Fruit fly (Drosophila melanogaster): ENCODE data around the gene CG44329.

CG44329 gene

DNA sequence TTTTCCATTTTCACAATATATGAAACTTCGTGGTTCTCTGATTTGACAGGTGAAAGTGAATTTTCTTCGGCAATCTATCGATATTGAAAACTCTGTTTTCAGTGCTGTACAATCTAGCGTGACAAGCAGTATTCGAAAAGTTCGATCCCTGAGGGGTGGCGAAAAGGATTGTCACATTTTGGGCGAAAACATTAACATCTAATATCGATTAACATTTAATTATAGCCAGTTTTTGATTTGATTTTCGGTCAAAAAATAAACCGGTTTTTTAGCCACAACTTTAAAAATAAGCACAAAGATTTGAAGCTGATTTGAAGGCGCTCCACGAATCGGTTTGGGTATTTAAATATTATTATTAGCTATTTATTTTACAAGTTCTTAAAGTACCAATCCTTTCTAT is at the start of gene CG44329:
TSS of gene CG44329 (minus strand) at position 101 of the 400 bp plus-strand sequence.
- TF ChIP-seq noc (tag; optimal IDR thresholded peaks at IDR 0.05) = no peak

DNA sequence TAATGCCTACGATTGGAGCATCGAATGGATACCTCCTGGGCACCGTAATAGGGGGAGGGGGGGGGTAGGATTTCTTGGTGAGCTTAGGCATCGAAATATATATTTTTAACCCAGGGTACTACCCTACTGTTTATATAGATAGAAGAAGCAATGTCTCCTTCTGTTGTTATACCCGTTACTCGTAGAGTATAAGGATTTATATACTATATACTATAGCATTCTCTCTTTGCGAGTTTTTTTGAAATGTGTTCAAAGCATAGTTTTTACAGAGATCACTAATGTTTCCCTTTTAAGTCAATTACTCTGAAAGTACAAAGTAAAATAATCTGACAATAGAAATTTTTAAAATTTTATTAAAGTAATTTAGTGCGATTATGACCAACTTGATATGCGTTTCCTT is 40.7 kb upstream of the CG44329 start, which contains the start of gene CG43136:
TSS of gene CG43136 (plus strand) at position 301 of the 400 bp plus-strand sequence.
- TF ChIP-seq noc (tag; optimal IDR thresholded peaks at IDR 0.05) = no peak

DNA sequence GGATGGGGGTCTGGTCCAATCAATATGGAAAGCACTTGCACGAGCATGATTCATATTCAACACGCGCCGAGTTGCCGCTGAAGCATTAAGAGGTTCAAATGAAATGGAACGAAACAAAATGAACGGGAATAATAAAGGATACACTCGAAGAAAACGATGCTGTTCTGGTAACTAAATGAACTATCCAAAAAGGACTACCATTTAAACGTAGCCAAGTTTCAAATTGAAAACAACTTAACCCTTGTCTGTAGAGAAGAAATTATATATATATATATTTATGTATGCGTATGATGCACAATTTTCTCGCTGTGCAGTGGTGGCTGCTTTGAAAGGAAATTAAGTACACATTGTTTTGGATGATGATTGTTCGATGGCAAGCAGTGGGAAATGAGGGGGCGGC is 39.9 kb upstream of the CG44329 start:
- no peak for TF ChIP-seq noc (tag; optimal IDR thresholded peaks at IDR 0.05)

DNA sequence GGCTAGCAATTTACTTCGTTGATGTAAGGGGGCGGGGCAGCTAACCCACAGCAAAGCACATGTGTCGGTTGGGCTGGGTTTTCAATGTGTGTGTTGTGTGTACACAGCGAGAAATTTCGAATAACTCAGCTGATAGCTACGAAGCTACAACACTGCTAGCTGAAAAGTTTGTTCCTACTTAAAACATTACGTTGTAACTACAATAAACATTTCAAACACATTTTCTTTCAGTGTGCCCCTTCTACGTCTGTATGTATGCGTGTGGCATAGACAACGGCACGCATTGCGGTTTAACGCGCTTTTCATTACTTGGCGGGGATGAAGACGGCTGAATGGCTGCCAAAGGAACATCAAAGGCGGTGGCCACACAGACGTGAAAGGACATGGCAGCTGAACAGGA is 34.8 kb upstream of the CG44329 start:
- TF ChIP-seq noc (tag; optimal IDR thresholded peaks at IDR 0.05) = no peak

DNA sequence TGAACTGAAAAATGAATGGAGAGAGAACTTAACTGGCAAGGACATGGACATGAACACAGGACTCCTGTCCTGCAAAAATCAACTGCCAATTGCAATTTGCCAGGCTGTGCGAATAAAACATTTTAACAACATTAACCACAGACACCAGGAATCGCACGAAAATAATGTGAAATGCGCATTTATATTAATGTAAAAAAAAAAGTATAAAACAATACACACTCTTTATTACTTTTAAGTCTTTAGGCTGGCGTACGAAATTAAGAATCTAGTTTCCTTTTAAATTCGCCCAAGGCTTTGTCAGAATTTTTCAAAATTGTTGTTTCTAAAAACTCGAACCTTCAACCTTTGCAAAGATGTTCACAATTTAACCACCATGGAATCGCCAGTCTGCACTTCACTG is 32.2 kb upstream of the CG44329 start, which contains the start of gene CG12729:
TSS of gene CG12729 (plus strand) at position 301 of the 400 bp plus-strand sequence.
- no peak for TF ChIP-seq noc (tag; optimal IDR thresholded peaks at IDR 0.05)

DNA sequence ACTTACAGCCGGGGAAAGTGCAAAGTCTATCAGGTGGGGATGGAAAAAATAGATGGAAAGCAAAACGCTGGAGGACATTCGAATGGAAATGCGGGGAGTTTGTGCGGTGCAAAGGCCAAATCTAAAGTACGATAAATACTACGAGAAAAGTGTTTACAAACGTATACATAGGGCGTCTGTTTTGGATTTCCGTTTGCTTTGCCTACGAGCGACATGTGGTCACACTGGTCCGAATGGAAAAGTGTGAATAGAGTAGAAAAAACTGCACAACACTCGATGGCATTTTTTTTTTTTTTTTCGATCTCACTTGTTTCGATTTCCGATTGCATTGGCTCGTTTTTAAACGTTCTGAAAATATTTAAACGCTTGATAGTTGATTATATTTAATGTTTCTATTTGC is 27.0 kb upstream of the CG44329 start:
- TF ChIP-seq noc (tag; optimal IDR thresholded peaks at IDR 0.05) = no peak

DNA sequence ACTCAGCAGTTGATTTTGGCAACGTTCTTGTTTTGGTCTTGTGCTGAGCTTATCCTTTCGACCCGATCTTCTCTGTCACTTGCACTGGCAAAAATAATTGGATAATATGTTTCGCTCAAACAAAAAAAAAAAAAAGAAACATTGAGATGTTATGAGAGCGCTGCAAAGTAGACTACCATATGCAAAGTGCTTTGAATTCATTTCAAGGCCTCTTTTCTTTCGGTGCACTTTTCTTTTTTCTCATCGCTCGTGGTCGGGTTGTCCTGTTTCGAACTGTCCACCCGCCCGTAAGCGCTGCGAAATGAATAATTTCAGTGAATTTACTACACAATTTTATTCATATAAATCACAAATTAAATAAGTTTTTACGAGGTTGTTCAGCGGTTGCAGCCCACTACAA is 7.2 kb upstream of the CG44329 start:
- TF ChIP-seq noc (tag; optimal IDR thresholded peaks at IDR 0.05) = no peak

DNA sequence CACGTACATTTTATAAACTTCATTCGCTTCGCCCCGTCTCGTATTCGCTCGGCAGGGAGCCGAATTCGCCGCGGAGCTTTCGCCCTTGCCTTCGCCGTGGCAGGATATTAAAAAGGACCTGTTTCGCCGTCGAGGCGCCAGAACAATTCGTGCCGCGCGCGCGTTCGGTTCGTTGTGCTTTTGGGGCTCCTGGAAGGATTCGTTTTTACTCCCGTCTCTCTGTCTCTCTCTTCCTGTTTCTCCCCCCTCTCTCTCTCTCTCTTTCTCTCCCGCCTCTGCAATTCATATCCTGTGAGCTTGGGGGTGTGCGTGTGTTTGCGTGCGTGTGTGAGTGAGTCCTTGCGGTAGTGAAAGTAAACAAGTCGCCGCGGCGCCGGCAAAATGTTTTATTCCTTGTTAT is 5.7 kb upstream of the CG44329 start, which contains the start of gene CG15765:
TSS of gene CG15765 (plus strand) at position 132 of the 400 bp plus-strand sequence.
- TF ChIP-seq noc (tag; optimal IDR thresholded peaks at IDR 0.05) = no peak

DNA sequence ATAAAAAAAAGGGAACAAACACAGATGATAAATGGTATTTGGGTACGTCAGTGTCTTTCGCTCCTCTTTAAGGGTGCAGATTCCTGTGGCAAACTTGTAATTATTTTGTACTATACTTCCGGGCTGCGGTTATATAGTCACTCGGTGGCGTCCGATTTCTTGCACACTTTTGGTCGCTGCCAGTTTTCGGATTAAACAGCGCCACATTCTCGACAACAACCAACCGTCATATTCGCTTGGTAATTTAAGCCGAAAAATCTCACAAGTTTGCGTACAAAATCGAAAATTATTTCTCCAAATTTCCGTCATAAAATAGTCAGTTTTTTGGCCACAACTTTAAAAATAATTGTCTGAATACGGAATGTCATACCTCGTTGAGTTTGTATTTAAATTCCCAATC is 4.4 kb upstream of the CG44329 start:
- TF ChIP-seq noc (tag; optimal IDR thresholded peaks at IDR 0.05) = no peak

DNA sequence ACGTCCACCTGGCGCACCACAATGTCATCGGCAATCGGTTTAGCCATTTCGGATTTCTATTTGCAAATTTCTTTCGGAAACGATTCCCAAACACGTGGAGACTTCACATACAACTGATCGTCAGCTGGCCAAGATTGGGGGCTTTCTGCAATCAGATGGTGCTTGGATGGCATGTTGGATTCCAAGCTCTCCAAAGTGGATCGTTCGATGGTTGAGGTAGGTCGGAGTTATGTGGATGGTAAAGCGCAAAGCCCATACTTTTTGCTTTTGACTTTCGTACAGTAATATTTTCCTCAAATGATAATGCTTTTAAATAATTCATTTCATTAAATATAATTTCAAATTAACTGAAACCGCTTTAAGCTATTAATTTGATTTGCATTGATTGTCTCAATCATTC is 2.9 kb upstream of the CG44329 start, which contains the start of gene AgmNAT:
TSS of gene AgmNAT (minus strand) at position 101 of the 400 bp plus-strand sequence.
- no peak for TF ChIP-seq noc (tag; optimal IDR thresholded peaks at IDR 0.05)

DNA sequence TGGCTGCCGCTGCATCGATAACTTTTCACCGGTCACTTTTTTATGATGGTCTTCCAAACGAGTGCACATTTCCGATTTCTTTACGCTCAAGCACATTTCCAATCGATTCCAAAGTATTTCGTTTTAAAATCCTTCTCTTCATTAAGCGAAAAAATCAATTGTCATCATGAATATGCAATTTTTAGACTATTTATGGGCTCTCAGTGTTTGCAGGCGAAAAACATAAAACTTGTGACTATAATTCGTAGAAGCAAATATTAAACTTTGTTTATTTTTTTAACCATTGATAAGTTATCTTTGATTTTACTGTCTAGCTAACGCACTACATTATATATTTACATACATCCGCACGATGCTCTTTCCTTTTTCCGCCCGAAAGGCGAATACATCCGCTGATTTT is 4.1 kb downstream of the CG44329 start, which contains the start of gene Prosbeta2R1:
TSS of gene Prosbeta2R1 (plus strand) at position 301 of the 400 bp plus-strand sequence.
- TF ChIP-seq noc (tag; optimal IDR thresholded peaks at IDR 0.05) = no peak

DNA sequence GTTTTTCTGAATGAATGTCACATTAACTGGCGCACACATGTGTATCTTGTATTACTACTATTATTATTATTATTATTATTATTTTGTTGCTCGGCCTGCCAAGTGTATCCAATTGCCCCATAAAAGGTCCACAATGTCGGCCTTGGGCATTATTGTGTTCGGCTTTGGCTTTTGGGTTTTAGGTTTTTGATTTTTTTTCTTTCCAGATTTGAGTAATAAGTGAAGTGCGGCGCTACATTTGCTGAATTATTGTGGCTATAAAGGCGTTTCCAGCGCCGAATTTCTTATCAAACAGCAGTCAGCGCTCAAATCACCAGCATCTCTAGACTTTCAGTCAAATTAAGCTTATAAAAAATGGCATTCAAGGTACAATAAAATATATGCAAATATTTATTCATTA is 8.4 kb downstream of the CG44329 start, which contains the start of gene Cpr5C:
TSS of gene Cpr5C (plus strand) at position 301 of the 400 bp plus-strand sequence.
- no peak for TF ChIP-seq noc (tag; optimal IDR thresholded peaks at IDR 0.05)

DNA sequence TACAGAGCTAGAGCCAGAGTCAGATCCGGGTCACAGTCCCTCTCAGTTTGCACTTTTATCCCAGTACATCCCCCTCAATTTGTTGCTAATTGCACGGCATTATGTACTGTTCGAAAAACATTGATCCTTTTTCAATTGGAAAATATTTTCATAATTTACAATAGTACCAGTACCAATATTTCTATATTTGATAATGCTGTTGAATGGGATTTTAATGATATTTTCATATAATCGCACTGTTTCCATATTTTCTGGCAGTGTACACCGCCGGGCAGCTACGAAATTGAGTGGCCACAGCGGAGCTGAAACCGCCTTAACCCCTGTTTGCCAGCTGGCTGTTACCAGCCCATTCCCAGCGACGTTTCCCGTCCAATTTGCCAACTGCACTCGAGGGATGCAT is 12.1 kb downstream of the CG44329 start:
- no peak for TF ChIP-seq noc (tag; optimal IDR thresholded peaks at IDR 0.05)

DNA sequence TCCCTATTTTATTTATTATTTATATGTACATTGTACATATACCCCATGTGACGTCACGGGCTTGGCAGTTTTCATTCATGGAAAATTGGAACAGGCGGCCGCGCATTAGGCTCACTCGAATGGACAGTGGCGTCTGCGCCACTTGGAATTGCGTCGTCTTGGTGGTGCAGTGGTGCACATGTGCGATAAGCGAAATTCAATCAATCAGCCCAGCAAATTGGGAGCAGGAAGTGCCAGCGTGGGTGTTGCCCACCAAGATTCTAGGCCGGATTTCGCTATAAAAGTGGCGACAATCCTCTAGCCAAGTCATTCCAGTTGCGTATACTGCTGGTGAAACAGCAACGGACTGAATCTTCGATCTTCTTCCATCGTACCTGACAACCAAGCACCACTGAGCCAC is 20.9 kb downstream of the CG44329 start, which contains the start of gene CG12239:
TSS of gene CG12239 (plus strand) at position 301 of the 400 bp plus-strand sequence.
- no peak for TF ChIP-seq noc (tag; optimal IDR thresholded peaks at IDR 0.05)

DNA sequence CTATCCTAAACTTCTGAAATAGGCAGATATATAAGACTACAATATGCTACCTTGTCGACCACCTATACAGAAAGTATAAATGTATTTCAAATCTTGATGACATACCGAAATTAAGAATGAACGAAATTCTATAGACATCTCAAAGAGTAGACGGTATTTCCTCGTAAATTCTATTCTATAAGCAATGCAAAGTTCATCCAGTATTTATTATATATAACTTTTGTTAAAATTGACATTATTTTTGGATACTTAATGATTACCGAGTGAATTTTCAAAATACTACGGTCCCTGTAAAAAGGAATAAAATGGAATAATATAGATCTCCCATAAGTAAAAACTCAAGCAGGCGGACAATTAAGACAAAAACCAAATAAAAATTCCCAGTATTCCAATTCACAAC is 23.6 kb downstream of the CG44329 start, which contains the start of gene CG15767:
TSS of gene CG15767 (plus strand) at position 301 of the 400 bp plus-strand sequence.
- no peak for TF ChIP-seq noc (tag; optimal IDR thresholded peaks at IDR 0.05)

DNA sequence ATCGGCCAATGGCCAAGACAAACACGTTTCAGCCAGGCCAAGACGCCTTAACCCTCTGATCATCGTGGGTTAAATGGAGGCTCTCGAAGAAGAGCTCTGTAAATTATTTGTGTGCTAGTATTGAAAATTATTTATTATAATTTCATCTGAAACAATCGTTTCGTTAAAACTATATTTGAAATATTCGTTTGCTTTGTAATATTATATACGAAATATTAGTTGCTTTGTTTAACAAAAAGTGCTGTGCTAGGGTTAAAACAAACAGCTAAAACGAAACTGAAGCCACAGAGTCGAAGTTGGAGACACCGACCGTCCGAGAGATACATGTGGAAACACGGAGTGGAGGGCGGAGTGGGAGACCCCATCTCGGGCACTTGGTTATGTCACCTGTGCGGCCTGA is 26.2 kb downstream of the CG44329 start:
- peak; percentile 67 for TF ChIP-seq noc (tag; optimal IDR thresholded peaks at IDR 0.05)

DNA sequence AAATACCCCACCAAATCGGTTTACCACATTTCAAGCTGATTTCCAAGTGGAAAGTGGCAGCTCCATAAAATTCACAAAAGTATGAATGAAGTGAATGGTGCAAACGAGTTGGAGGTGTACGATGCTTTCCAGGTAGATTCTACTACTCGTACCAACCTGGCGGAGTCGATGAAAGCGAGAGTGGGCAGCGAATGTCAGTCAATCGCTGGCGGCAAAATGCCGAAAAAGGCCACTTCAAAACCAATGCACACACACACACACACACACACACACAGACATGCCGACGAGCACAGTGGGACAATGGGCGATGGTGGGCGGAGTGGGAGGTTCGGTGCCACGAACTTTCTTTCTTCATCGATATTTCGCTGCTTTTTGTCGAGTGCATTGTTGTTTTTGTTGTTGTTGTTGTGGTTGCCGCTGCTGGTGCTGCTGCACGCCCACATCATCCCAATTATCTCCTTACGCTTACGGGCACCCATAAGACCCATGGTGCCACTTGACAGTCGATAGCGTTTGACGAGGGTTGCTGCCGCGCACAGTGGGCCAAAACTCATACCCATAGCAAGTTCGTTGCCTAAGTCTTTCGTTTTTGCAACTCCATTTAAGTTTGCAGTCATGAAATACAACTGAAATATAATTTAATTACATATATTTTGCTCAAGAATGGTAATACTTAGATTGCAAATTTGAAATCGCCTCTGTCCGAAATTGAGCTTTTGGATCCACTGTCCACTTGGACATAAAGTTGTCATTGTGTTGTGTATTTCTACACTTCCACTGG is 29.3 kb downstream of the CG44329 start:
- TF ChIP-seq noc (tag; optimal IDR thresholded peaks at IDR 0.05) = peak; percentile 0
